Worm (Caenorhabditis elegans): ENCODE measurements around the gene his-73.

ce11 chrII:13164062-13164461, 19.4 kb upstream of the his-73 start:
- TF ChIP-seq pha-4 (tag; optimal IDR thresholded peaks at IDR 0.05) (no peak), ceh-39 (tag; optimal IDR thresholded peaks at IDR 0.05) (no peak), mep-1 (tag; optimal IDR thresholded peaks at IDR 0.05) (no peak), bed-3 (GFP tag; optimal IDR thresholded peaks at IDR 0.05) (no peak), sptf-1 (tag; optimal IDR thresholded peaks at IDR 0.05) (no peak)

Measured in whole organism, mixed stage, embryonic.